Worm (Caenorhabditis elegans): ENCODE results near the gene jmjd-5.
A peak's percentile ranks its signal among the peaks of the same experiment; 100 is the strongest.

The jmjd-5 gene

DNA sequence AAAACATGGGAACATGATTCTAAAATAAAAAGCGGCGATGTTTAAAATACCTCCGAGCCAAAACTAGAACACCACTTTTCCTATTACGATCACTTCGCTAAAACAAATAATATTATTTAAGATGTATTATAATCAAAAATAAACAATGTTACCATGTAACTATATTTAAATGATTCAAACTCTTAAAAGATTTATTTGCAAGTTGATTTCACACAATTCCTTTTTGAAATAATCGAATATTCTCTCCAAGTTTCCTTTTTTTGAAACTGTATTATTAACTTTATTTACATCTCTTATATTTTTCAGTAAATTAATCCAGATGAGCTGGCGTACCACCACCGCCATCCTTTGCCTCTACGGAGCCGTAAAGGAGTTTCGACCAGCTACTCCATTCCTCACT lies 13.9 kb downstream of the jmjd-5 start, which contains the start of gene folt-1:
Gene folt-1, plus strand, starts transcription at position 301 of the 400 bp plus-strand sequence.
- no peak for TF ChIP-seq zim-3 (tag; optimal IDR thresholded peaks at IDR 0.05)
- TF ChIP-seq B0261.1 (tag; optimal IDR thresholded peaks at IDR 0.05) = no peak
- no peak for TF ChIP-seq lin-40 (tag; optimal IDR thresholded peaks at IDR 0.05)
- no peak for TF ChIP-seq dox-1 (GFP tag; IDR thresholded peaks at IDR 0.05)
- no peak for TF ChIP-seq gei-17 (GFP tag; optimal IDR thresholded peaks at IDR 0.05)
- no peak for TF ChIP-seq hsf-1 (GFP tag; IDR thresholded peaks at IDR 0.05)
- TF ChIP-seq ztf-22 (GFP tag; optimal IDR thresholded peaks at IDR 0.05) = no peak
- TF ChIP-seq bed-1 (GFP tag; IDR thresholded peaks at IDR 0.05) = no peak
- TF ChIP-seq T07F8.4 (tag; optimal IDR thresholded peaks at IDR 0.05) = no peak
- TF ChIP-seq lin-35 (GFP tag; optimal IDR thresholded peaks at IDR 0.05) = no peak
- TF ChIP-seq Y53G8AR.9 (GFP tag; conservative IDR thresholded peaks at IDR 0.05) = no peak
- no peak for TF ChIP-seq lin-54 (GFP tag; optimal IDR thresholded peaks at IDR 0.05)
- TF ChIP-seq nfya-1 (tag; optimal IDR thresholded peaks at IDR 0.05; ENCODE audit: borderline replicate concordance, insufficient read depth) = no peak
- no peak for TF ChIP-seq rec-8 (tag; optimal IDR thresholded peaks at IDR 0.05)
- TF ChIP-seq B0035.1 (tag; optimal IDR thresholded peaks at IDR 0.05) = no peak
- TF ChIP-seq dpl-1 (GFP tag; optimal IDR thresholded peaks at IDR 0.05) = no peak
- TF ChIP-seq F55B11.4 (tag; optimal IDR thresholded peaks at IDR 0.05; ENCODE audit: borderline replicate concordance, insufficient read depth) = no peak

DNA sequence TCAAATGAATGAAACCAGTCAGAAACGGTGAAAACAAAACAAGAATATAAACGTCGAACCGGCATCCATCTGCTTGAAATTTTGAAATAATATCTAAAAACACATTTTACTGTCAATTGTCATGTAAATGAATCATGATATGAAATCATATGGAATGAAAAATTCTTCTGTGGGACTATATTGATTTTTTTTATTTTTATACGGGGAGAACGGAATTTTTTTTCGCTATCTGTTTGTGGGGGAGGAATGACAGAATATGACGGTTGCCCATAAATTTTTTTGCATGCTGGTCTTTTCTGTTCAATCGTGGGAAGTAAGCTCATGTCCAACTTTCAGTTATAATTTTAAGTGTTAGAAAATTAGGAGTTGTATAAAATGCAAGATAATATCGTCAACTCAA lies 17.4 kb downstream of the jmjd-5 start, which contains the start of gene C06H2.7:
Gene C06H2.7, minus strand, starts transcription at position 101 of the 400 bp plus-strand sequence.
- no peak for TF ChIP-seq cebp-2 (GFP tag; IDR thresholded peaks at IDR 0.05)
- TF ChIP-seq cebp-1 (GFP tag; IDR thresholded peaks at IDR 0.05) = no peak
- TF ChIP-seq cebp-1 (tag; optimal IDR thresholded peaks at IDR 0.05) = no peak
- no peak for TF ChIP-seq lin-35 (GFP tag; optimal IDR thresholded peaks at IDR 0.05)
- TF ChIP-seq dox-1 (GFP tag; IDR thresholded peaks at IDR 0.05) = no peak
- TF ChIP-seq nhr-80 (tag; optimal IDR thresholded peaks at IDR 0.05) = no peak
- TF ChIP-seq hsf-1 (GFP tag; IDR thresholded peaks at IDR 0.05) = no peak
- no peak for TF ChIP-seq rcor-1 (GFP tag; IDR thresholded peaks at IDR 0.05)
- no peak for TF ChIP-seq atf-7 (tag; optimal IDR thresholded peaks at IDR 0.05)
- no peak for TF ChIP-seq rec-8 (tag; optimal IDR thresholded peaks at IDR 0.05)

DNA sequence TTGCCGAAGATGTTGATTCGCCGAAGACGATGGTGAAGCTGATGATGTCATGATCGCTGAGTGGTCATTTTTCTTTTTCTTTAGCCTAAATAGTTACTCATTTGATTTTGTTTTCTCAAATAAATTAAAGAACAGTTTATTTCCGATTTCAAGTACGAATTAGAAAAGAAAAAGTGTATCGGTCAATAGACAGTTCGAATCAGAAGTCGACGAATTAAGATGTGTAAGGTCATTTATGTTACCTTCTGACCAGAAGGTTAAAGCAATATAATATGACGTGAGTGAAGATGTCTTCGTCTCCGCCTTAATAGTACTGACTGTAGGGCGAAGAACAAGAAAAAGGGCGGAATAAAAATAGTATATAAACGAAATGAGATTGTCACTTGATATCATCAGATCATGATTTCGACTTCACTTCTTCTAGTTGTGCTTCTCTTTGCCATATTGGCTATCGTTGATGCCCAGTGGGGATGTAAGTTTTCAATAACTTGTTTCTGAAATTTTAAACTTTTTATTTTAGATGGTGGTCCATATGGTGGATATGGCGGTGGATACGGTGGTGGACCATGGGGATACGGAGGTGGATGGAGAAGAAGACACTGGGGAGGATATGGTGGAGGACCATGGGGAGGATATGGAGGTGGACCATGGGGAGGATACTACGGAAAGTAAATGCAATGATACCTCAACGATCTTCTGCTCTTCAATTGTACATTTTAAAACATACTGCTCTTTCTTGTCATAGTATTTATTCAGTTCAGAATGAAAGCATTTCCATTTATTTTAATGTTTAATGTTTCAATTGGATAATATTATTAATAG lies 19.9 kb downstream of the jmjd-5 start, which contains the start of the genes T19C4.24 and nlp-33:
Gene T19C4.24, minus strand, starts transcription at position 51 of the 822 bp plus-strand sequence.
Gene nlp-33, plus strand, starts transcription at position 389 of the 822 bp plus-strand sequence.
- TF ChIP-seq ama-1 (optimal IDR thresholded peaks at IDR 0.05) = peak; percentile 71
- no peak for TF ChIP-seq ama-1 (GFP tag; optimal IDR thresholded peaks at IDR 0.05)
- no peak for TF ChIP-seq madf-10 (tag; optimal IDR thresholded peaks at IDR 0.05)
- no peak for TF ChIP-seq ceh-91 (GFP tag; IDR thresholded peaks at IDR 0.05)
- TF ChIP-seq F39B2.1 (GFP tag; IDR thresholded peaks at IDR 0.05) = no peak
- peak; percentile 17 for TF ChIP-seq repo-1 (tag; optimal IDR thresholded peaks at IDR 0.05)
- peak; percentile 34; the same call in 1 of the 2 replicates for TF ChIP-seq mcd-1 (GFP tag; IDR thresholded peaks at IDR 0.05)
- no peak for TF ChIP-seq zfh-2 (GFP tag; conservative IDR thresholded peaks at IDR 0.05)
- TF ChIP-seq cebp-1 (GFP tag; IDR thresholded peaks at IDR 0.05) = no peak
- no peak for TF ChIP-seq cebp-1 (tag; optimal IDR thresholded peaks at IDR 0.05)

ce11 chrV:11147780-11148144 lies 20.5 kb downstream of the jmjd-5 start:
- TF ChIP-seq ama-1 (optimal IDR thresholded peaks at IDR 0.05) = peak; percentile 67
- TF ChIP-seq ama-1 (GFP tag; optimal IDR thresholded peaks at IDR 0.05) = no peak
- no peak for TF ChIP-seq lin-54 (GFP tag; optimal IDR thresholded peaks at IDR 0.05)
- TF ChIP-seq ztf-26 (tag; optimal IDR thresholded peaks at IDR 0.05) = peak; percentile 53
- TF ChIP-seq nfyb-1 (GFP tag; IDR thresholded peaks at IDR 0.05) = 0 out of 2 replicates have a peak, but pooled peaks have one; percentile 30

Data from whole organism, young adult.